Fruit fly (Drosophila melanogaster) whole organism, wandering third instar larva: ENCODE measurements around the gene CG12010.

Experiments used
- Abd-B ChIP-seq: fragments of >200 bp; optimal IDR thresholded peaks from 2 replicates; lab custom pipeline; 2017; ENCODE audit warnings: missing biosample characterization, missing genetic modification characterization
- CG32264 ChIP-seq: fragments of 200-800 bp; sonication (Bioruptor generic); optimal IDR thresholded peaks from 2 replicates; lab custom pipeline; 2016; ENCODE audit warnings: missing biosample characterization, missing genetic modification characterization
- CG9705 ChIP-seq: fragments of 200-800 bp; sonication (Bioruptor generic); optimal IDR thresholded peaks from 2 replicates; lab custom pipeline; 2018; ENCODE audit warnings: missing biosample characterization, mild to moderate bottlenecking, missing genetic modification characterization
- CrebA ChIP-seq: fragments of 200-800 bp; sonication (Bioruptor generic); optimal IDR thresholded peaks from 2 replicates; lab custom pipeline; 2016; ENCODE audit warnings: missing biosample characterization, mild to moderate bottlenecking, missing genetic modification characterization, borderline replicate concordance
- Dfd ChIP-seq: fragments of >200 bp; optimal IDR thresholded peaks from 2 replicates; lab custom pipeline; 2017; ENCODE audit warnings: missing biosample characterization, missing genetic modification characterization
- Dif ChIP-seq: fragments of 200-275, 200-300 bp; sonication (Bioruptor generic); optimal IDR thresholded peaks from 2 replicates; lab custom pipeline; 2018; ENCODE audit warnings: missing biosample characterization, missing genetic modification characterization; ENCODE audit not compliant: partially characterized antibody
- HLH106 ChIP-seq: fragments of 200-800 bp; optimal IDR thresholded peaks from 3 replicates; lab custom pipeline; 2019; ENCODE audit warnings: missing biosample characterization, mild to moderate bottlenecking, missing genetic modification characterization, moderate library complexity
- Hnf4 ChIP-seq: fragments of 200-800 bp; sonication (Bioruptor generic); optimal IDR thresholded peaks from 2 replicates; lab custom pipeline; 2016; ENCODE audit warnings: missing biosample characterization, mild to moderate bottlenecking, missing genetic modification characterization
- Hr78 ChIP-seq: fragments of >200 bp; optimal IDR thresholded peaks from 2 replicates; lab custom pipeline; 2017; ENCODE audit warnings: missing biosample characterization, missing genetic modification characterization
- Hr83 ChIP-seq: fragments of 200-300 bp; sonication (Bioruptor generic); optimal IDR thresholded peaks from 2 replicates; lab custom pipeline; 2016; ENCODE audit warnings: missing biosample characterization, mild to moderate bottlenecking, missing genetic modification characterization, moderate library complexity; ENCODE audit not compliant: poor library complexity, severe bottlenecking
- Jra ChIP-seq: sonication (Bioruptor generic); optimal IDR thresholded peaks from 2 replicates; lab custom pipeline; 2016; ENCODE audit warnings: missing biosample characterization, missing genetic modification characterization
- Mio ChIP-seq: sonication (Bioruptor generic); optimal IDR thresholded peaks from 2 replicates; lab custom pipeline; 2016; ENCODE audit warnings: missing biosample characterization, missing genetic modification characterization
- Myc ChIP-seq: fragments of >200 bp; optimal IDR thresholded peaks from 2 replicates; lab custom pipeline; 2017
- N ChIP-seq: fragments of >200 bp; optimal IDR thresholded peaks from 2 replicates; lab custom pipeline; 2018; ENCODE audit warnings: missing biosample characterization, missing external identifiers, missing genetic modification characterization
- OdsH ChIP-seq: fragments of 200-800 bp; sonication (Bioruptor generic); optimal IDR thresholded peaks from 2 replicates; lab custom pipeline; 2016; ENCODE audit warnings: missing biosample characterization, mild to moderate bottlenecking, missing genetic modification characterization
- Rel ChIP-seq, 2 experiments: fragments of 200-800 bp; sonication (Bioruptor generic) in 1 of 2; optimal IDR thresholded peaks; 2 replicates in 1 of 2; 3 replicates in 1 of 2; lab custom pipeline; 2016 to 2019; ENCODE audit warnings: mild to moderate bottlenecking in 2 of 2, missing biosample characterization in 2 of 2, missing genetic modification characterization in 2 of 2, moderate library complexity in 1 of 2
- Sp1 ChIP-seq: fragments of 200-800 bp; sonication (Bioruptor generic); optimal IDR thresholded peaks from 3 replicates; lab custom pipeline; 2019; ENCODE audit warnings: missing biosample characterization, mild to moderate bottlenecking, missing genetic modification characterization, moderate library complexity
- Vsx2 ChIP-seq: fragments of 200-300, 225-300 bp; sonication (Bioruptor generic); optimal IDR thresholded peaks from 2 replicates; lab custom pipeline; 2018; ENCODE audit warnings: missing biosample characterization, missing genetic modification characterization; ENCODE audit not compliant: partially characterized antibody
- br ChIP-seq: fragments of 200-800 bp; sonication (Bioruptor generic); optimal IDR thresholded peaks from 2 replicates; lab custom pipeline; 2016; ENCODE audit warnings: missing biosample characterization, missing genetic modification characterization
- dl ChIP-seq, 2 experiments: fragments of 175-275, 200-275 bp in 1 of 2; fragments of 200-275 bp in 1 of 2; sonication (Bioruptor generic); optimal IDR thresholded peaks; lab custom pipeline; 2018; ENCODE audit warnings: mild to moderate bottlenecking in 2 of 2, missing biosample characterization in 2 of 2, missing genetic modification characterization in 2 of 2, moderate library complexity in 2 of 2; ENCODE audit not compliant: partially characterized antibody in 2 of 2, insufficient read depth in 1 of 2
- dmrt93B ChIP-seq: fragments of 200-800 bp; sonication (Bioruptor generic); optimal IDR thresholded peaks from 2 replicates; lab custom pipeline; 2018; ENCODE audit warnings: missing biosample characterization, mild to moderate bottlenecking, missing genetic modification characterization
- ey ChIP-seq: fragments of 200-800 bp; sonication (Bioruptor generic); optimal IDR thresholded peaks from 2 replicates; lab custom pipeline; 2016; ENCODE audit warnings: missing biosample characterization, missing genetic modification characterization
- foxo ChIP-seq, 2 experiments: fragments of 200-800 bp; sonication (Bioruptor generic); optimal IDR thresholded peaks; 2 replicates in 1 of 2; 3 replicates in 1 of 2; lab custom pipeline; 2016 to 2017; ENCODE audit warnings: missing biosample characterization in 2 of 2, missing genetic modification characterization in 2 of 2
- fru ChIP-seq: fragments of 200-800 bp; sonication (Bioruptor generic); optimal IDR thresholded peaks from 3 replicates; lab custom pipeline; 2016; ENCODE audit warnings: missing biosample characterization, mild to moderate bottlenecking, missing genetic modification characterization
- h ChIP-seq: fragments of 200-800 bp; sonication (Bioruptor generic); optimal IDR thresholded peaks from 3 replicates; lab custom pipeline; 2016; ENCODE audit warnings: missing biosample characterization, mild to moderate bottlenecking, missing genetic modification characterization
- jim ChIP-seq: fragments of 175-275, 200-325 bp; sonication (Bioruptor generic); optimal IDR thresholded peaks from 2 replicates; lab custom pipeline; 2016; ENCODE audit warnings: missing biosample characterization, mild to moderate bottlenecking, missing genetic modification characterization
- lola ChIP-seq: fragments of >200 bp; optimal IDR thresholded peaks from 2 replicates; lab custom pipeline; 2017; ENCODE audit warnings: missing biosample characterization, missing genetic modification characterization
- pan ChIP-seq: fragments of >200 bp; optimal IDR thresholded peaks from 2 replicates; lab custom pipeline; 2017
- psq ChIP-seq: fragments of 200-800 bp; sonication (Bioruptor generic); optimal IDR thresholded peaks from 3 replicates; lab custom pipeline; 2017; ENCODE audit warnings: missing biosample characterization, mild to moderate bottlenecking, missing genetic modification characterization, moderate library complexity
- rgr ChIP-seq: fragments of 200-800 bp; sonication (Bioruptor generic); optimal IDR thresholded peaks from 3 replicates; lab custom pipeline; 2016; ENCODE audit warnings: missing biosample characterization, mild to moderate bottlenecking, missing genetic modification characterization
- sage ChIP-seq: fragments of 200-800 bp; sonication (Bioruptor generic); optimal IDR thresholded peaks from 2 replicates; lab custom pipeline; 2016; ENCODE audit warnings: missing biosample characterization, mild to moderate bottlenecking, missing genetic modification characterization
- sv ChIP-seq: fragments of 200-800 bp; sonication (Bioruptor generic); optimal IDR thresholded peaks from 3 replicates; lab custom pipeline; 2016; ENCODE audit warnings: missing biosample characterization, missing genetic modification characterization
- tai ChIP-seq: sonication (Bioruptor generic); optimal IDR thresholded peaks from 2 replicates; lab custom pipeline; 2016; ENCODE audit warnings: missing biosample characterization, missing genetic modification characterization
- usp ChIP-seq: fragments of >200 bp; optimal IDR thresholded peaks from 2 replicates; lab custom pipeline; 2017; ENCODE audit warnings: missing biosample characterization, missing genetic modification characterization
- woc ChIP-seq: sonication (Bioruptor generic); optimal IDR thresholded peaks from 2 replicates; lab custom pipeline; 2016; ENCODE audit warnings: missing biosample characterization, mild to moderate bottlenecking, missing genetic modification characterization

The CG12010 gene

dm6 chr3L:3338028-3338855 lies 35.8 kb upstream of the CG12010 start:
- TF ChIP-seq CG32264 (GFP tag; lab: Kevin White, UChicago): no peak
- no peak for TF ChIP-seq Hr83 (GFP tag; lab: Kevin White, UChicago)
- TF ChIP-seq OdsH (GFP tag; lab: Kevin White, UChicago): no peak

- TF ChIP-seq Vsx2 (GFP tag; lab: Kevin White, UChicago) (no peak), woc (GFP tag; lab: Kevin White, UChicago) (no peak), rgr (GFP tag; lab: Kevin White, UChicago) (no peak), lola (GFP tag; lab: Kevin White, UChicago) (no peak), sage (GFP tag; lab: Kevin White, UChicago) (no peak), Hr83 (GFP tag; lab: Kevin White, UChicago) (no peak), CrebA (no peak), Sp1 (GFP tag; lab: Kevin White, UChicago) (no peak), dl (GFP tag; optimal IDR thresholded peaks at IDR 0.05; lab: Kevin White, UChicago; ENCODE audit: insufficient read depth in 1 of 2, partially characterized antibody in 2 of 2) (no peak), psq (GFP tag; lab: Kevin White, UChicago) (no peak), tai (GFP tag; lab: Kevin White, UChicago) (no peak)
Measured at dm6 chr3L:3338882-3339590, 35.0 kb upstream of the CG12010 start.

- TF ChIP-seq Rel (GFP tag; optimal IDR thresholded peaks at IDR 0.05; lab: Kevin White, UChicago) (no peak), Rel (tag; optimal IDR thresholded peaks at IDR 0.05; lab: Kevin White, UChicago) (no peak), br (GFP tag; lab: Kevin White, UChicago) (peak; percentile 6), foxo (GFP tag; optimal IDR thresholded peaks at IDR 0.05; lab: Kevin White, UChicago) (peak in 1 of 2 experiments; percentile 18), OdsH (GFP tag; lab: Kevin White, UChicago) (peak; percentile 14), Sp1 (GFP tag; lab: Kevin White, UChicago) (peak; percentile 26), dl (GFP tag; optimal IDR thresholded peaks at IDR 0.05; lab: Kevin White, UChicago; ENCODE audit: insufficient read depth in 1 of 2, partially characterized antibody in 2 of 2) (no peak), rgr (GFP tag; lab: Kevin White, UChicago) (peak; percentile 58), HLH106 (tag; lab: Kevin White, UChicago) (peak; percentile 35), Hnf4 (GFP tag; lab: Kevin White, UChicago) (peak; percentile 10), ey (GFP tag; lab: Kevin White, UChicago) (peak; percentile 58), CG9705 (no peak), fru (GFP tag; lab: Kevin White, UChicago) (peak; percentile 44), psq (GFP tag; lab: Kevin White, UChicago) (peak; percentile 13)
Measured at dm6 chr3L:3339695-3340226, 34.3 kb upstream of the CG12010 start.

- TF ChIP-seq Abd-B (GFP tag; lab: Kevin White, UChicago): no peak
- no peak for TF ChIP-seq N (GFP tag; lab: Kevin White, UChicago)
- peak; percentile 39 for TF ChIP-seq dmrt93B (GFP tag; lab: Kevin White, UChicago)
- TF ChIP-seq lola (GFP tag; lab: Kevin White, UChicago): no peak
- peak in 1 of 2 experiments; percentile 77 for TF ChIP-seq foxo (GFP tag; optimal IDR thresholded peaks at IDR 0.05; lab: Kevin White, UChicago)
- peak; percentile 69 for TF ChIP-seq h
- TF ChIP-seq Dif: no peak
- peak; percentile 75 for TF ChIP-seq Hnf4 (GFP tag; lab: Kevin White, UChicago)
- no peak for TF ChIP-seq Myc (lab: Kevin White, UChicago)
- no peak for TF ChIP-seq sv (GFP tag; lab: Kevin White, UChicago)
- no peak for TF ChIP-seq usp (GFP tag; lab: Kevin White, UChicago)
- peak; percentile 41 for TF ChIP-seq CG9705
- TF ChIP-seq HLH106 (tag; lab: Kevin White, UChicago): peak; percentile 58
- TF ChIP-seq CG32264 (GFP tag; lab: Kevin White, UChicago): no peak
- TF ChIP-seq Hr78 (GFP tag; lab: Kevin White, UChicago): no peak
- peak; percentile 63 for TF ChIP-seq OdsH (GFP tag; lab: Kevin White, UChicago)
- peak; percentile 77 for TF ChIP-seq Sp1 (GFP tag; lab: Kevin White, UChicago)
- TF ChIP-seq Mio (GFP tag; lab: Kevin White, UChicago): peak; percentile 15
- TF ChIP-seq pan (lab: Kevin White, UChicago): no peak
- peak; percentile 73 for TF ChIP-seq br (GFP tag; lab: Kevin White, UChicago)
- TF ChIP-seq woc (GFP tag; lab: Kevin White, UChicago): peak; percentile 74
- TF ChIP-seq dl (GFP tag; optimal IDR thresholded peaks at IDR 0.05; lab: Kevin White, UChicago; ENCODE audit: insufficient read depth in 1 of 2, partially characterized antibody in 2 of 2): no peak
- TF ChIP-seq sage (GFP tag; lab: Kevin White, UChicago): peak; percentile 49
- no peak for TF ChIP-seq jim (GFP tag; lab: Kevin White, UChicago)
- TF ChIP-seq ey (GFP tag; lab: Kevin White, UChicago): peak; percentile 78
- peak; percentile 64 for TF ChIP-seq psq (GFP tag; lab: Kevin White, UChicago)
- TF ChIP-seq Jra (GFP tag; lab: Kevin White, UChicago): no peak
- TF ChIP-seq fru (GFP tag; lab: Kevin White, UChicago): peak; percentile 76
- peak; percentile 10 for TF ChIP-seq tai (GFP tag; lab: Kevin White, UChicago)
- no peak for TF ChIP-seq Dfd (GFP tag; lab: Kevin White, UChicago)
Measured at dm6 chr3L:3342307-3342940, 31.7 kb upstream of the CG12010 start.
